Fruit fly (Drosophila melanogaster): Measurements from ENCODE around the gene CG6495.

Gene CG6495

DNA sequence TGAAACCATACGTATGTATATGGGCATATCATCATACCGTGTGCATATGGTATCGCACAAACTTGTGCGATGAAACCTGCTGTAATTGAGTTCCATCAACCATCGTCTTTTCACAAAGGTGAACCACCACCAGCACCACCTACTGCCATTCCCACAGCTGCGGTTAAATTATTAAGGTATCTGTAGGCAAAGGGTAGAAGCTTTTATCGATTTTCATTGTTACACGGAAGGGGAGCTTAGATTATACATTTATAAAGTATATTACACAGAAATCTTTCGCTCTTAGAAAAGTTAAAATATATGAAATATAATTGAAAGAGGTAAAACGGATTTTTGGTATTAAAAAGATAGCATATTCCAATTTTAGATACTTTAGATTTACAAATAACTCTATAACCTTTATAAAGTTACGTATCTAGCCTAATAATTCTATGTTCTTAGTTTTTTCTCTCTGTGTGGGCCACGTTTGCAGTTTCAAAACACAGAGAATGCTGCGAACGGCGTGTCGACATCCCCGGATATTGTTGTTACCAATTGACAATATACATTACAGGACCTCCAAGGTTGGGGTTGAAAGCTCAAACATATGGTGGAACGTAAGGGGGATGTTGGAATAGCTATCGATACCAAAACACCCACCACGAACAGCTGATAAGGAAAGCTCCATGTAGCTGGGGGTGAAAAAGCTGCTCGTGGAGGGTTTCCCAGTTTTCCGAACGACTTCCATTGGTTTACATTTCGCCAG, at the start of gene CG6495 (continued):
- TF ChIP-seq lab (GFP tag; optimal IDR thresholded peaks at IDR 0.05) (peak; percentile 80), CG9817 (tag; optimal IDR thresholded peaks at IDR 0.05) (peak; percentile 32), fu2 (GFP tag; optimal IDR thresholded peaks at IDR 0.05) (no peak), Pdp1 (GFP tag; optimal IDR thresholded peaks at IDR 0.05) (peak in 1 of 2 experiments; percentile 15), CG11398 (GFP tag; optimal IDR thresholded peaks at IDR 0.05) (no peak), Hand (GFP tag; optimal IDR thresholded peaks at IDR 0.05) (peak; percentile 63), CG11504 (tag; optimal IDR thresholded peaks at IDR 0.05) (peak; percentile 78), pzg (GFP tag; optimal IDR thresholded peaks at IDR 0.05) (peak; percentile 19), nerfin-1 (tag; optimal IDR thresholded peaks at IDR 0.05) (peak; percentile 16), CG10543 (GFP tag; optimal IDR thresholded peaks at IDR 0.05) (no peak), D19A (tag; optimal IDR thresholded peaks at IDR 0.05) (peak; percentile 57), Lhr (GFP tag; optimal IDR thresholded peaks at IDR 0.05) (no peak), CG7357 (GFP tag; IDR thresholded peaks at IDR 0.05) (no peak), oc (tag; optimal IDR thresholded peaks at IDR 0.05) (peak; percentile 38), CG4424 (GFP tag; optimal IDR thresholded peaks at IDR 0.05) (peak; percentile 32), eyg (GFP tag; optimal IDR thresholded peaks at IDR 0.05) (no peak), gce (GFP tag; IDR thresholded peaks at IDR 0.05) (no peak), Sox100B (GFP tag; optimal IDR thresholded peaks at IDR 0.05) (no peak), CG17568 (GFP tag; optimal IDR thresholded peaks at IDR 0.05) (no peak), crp (GFP tag; optimal IDR thresholded peaks at IDR 0.05) (peak in 1 of 2 experiments; percentile 71), CG8281 (tag; optimal IDR thresholded peaks at IDR 0.05) (peak; percentile 2), CG8478 (optimal IDR thresholded peaks at IDR 0.05) (no peak), CG7271 (tag; optimal IDR thresholded peaks at IDR 0.05) (no peak), CG6175 (GFP tag; IDR thresholded peaks at IDR 0.05) (no peak), CG15269 (tag; optimal IDR thresholded peaks at IDR 0.05) (peak; percentile 72), CG13123 (GFP tag; optimal IDR thresholded peaks at IDR 0.05) (no peak), Nf-YB (GFP tag; optimal IDR thresholded peaks at IDR 0.05) (peak; percentile 13), az2 (GFP tag; optimal IDR thresholded peaks at IDR 0.05) (peak; percentile 19), CG5245 (GFP tag; optimal IDR thresholded peaks at IDR 0.05) (peak; percentile 17), lola (GFP tag; optimal IDR thresholded peaks at IDR 0.05) (peak in 1 of 3 experiments; percentile 18), esg (GFP tag; conservative IDR thresholded peaks at IDR 0.05) (peak; percentile 26; the same call in 1 of the 2 replicates), gcm2 (GFP tag; optimal IDR thresholded peaks at IDR 0.05) (no peak), btn (GFP tag; optimal IDR thresholded peaks at IDR 0.05) (no peak), CG3281 (GFP tag; optimal IDR thresholded peaks at IDR 0.05) (peak; percentile 53), CG10267 (tag; optimal IDR thresholded peaks at IDR 0.05) (peak; percentile 42), Dp (GFP tag; optimal IDR thresholded peaks at IDR 0.05) (no peak), seq (GFP tag; IDR thresholded peaks at IDR 0.05) (no peak), CG18764 (GFP tag; optimal IDR thresholded peaks at IDR 0.05) (no peak), dpn (GFP tag; optimal IDR thresholded peaks at IDR 0.05) (peak; percentile 8 to 33), CG34224 (GFP tag; IDR thresholded peaks at IDR 0.05; ENCODE audit: partially characterized antibody) (no peak), Atf3 (GFP tag; optimal IDR thresholded peaks at IDR 0.05) (no peak), CG17328 (GFP tag; IDR thresholded peaks at IDR 0.05) (peak; percentile 39; the same call in 1 of the 2 replicates), CG14050 (GFP tag; IDR thresholded peaks at IDR 0.05) (no peak), HLH3B (GFP tag; IDR thresholded peaks at IDR 0.05) (peak; percentile 63), ind (GFP tag; optimal IDR thresholded peaks at IDR 0.05) (peak; percentile 30), fd96Cb (tag; optimal IDR thresholded peaks at IDR 0.05) (peak; percentile 47), CG4328 (GFP tag; optimal IDR thresholded peaks at IDR 0.05) (peak; percentile 8), zen (tag; optimal IDR thresholded peaks at IDR 0.05) (no peak)
